Fruit fly (Drosophila melanogaster) whole organism, embryonic: ENCODE data around the gene CG14664.
A peak's percentile ranks its signal among the peaks of the same experiment; 100 is the strongest.

Source experiments
- CG12219 ChIP-seq: fragments of 200-800 bp; sonication (Bioruptor generic); optimal IDR thresholded peaks from 3 replicates; lab custom pipeline; 2018; ENCODE audit warnings: missing biosample characterization, mild to moderate bottlenecking, missing genetic modification characterization
- CG12299 ChIP-seq: fragments of 200-800 bp; sonication (Bioruptor generic); optimal IDR thresholded peaks from 2 replicates; lab custom pipeline; 2018; ENCODE audit warnings: missing biosample characterization, mild to moderate bottlenecking, missing genetic modification characterization
- CG13624 ChIP-seq: fragments of 200-800 bp; sonication (Bioruptor generic); optimal IDR thresholded peaks from 2 replicates; lab custom pipeline; 2016; ENCODE audit warnings: missing biosample characterization, missing genetic modification characterization
- CG13894 ChIP-seq: fragments of 200-800 bp; sonication (Bioruptor generic); optimal IDR thresholded peaks from 3 replicates; lab custom pipeline; 2018; ENCODE audit warnings: missing biosample characterization, mild to moderate bottlenecking, missing genetic modification characterization, moderate library complexity
- CG14441 ChIP-seq: fragments of 200-800 bp; sonication (Bioruptor generic); IDR thresholded peaks from 2 replicates; pipeline ENCODE4 v1.3.6; 2022; ENCODE audit warnings: missing biosample characterization, missing genetic modification characterization
- CG14667 ChIP-seq: fragments of 200-800 bp; sonication (Bioruptor generic); IDR thresholded peaks from 2 replicates; pipeline ENCODE4 v1.3.6; 2022; ENCODE audit warnings: missing biosample characterization, missing genetic modification characterization
- CG17912 ChIP-seq: fragments of 200-800 bp; sonication (Bioruptor generic); optimal IDR thresholded peaks from 2 replicates; lab custom pipeline; 2018; ENCODE audit warnings: missing biosample characterization, mild to moderate bottlenecking, missing genetic modification characterization
- CG18764 ChIP-seq: fragments of 200-800 bp; sonication (Bioruptor generic); optimal IDR thresholded peaks from 3 replicates; lab custom pipeline; 2016; ENCODE audit warnings: missing biosample characterization, missing genetic modification characterization
- CG2116 ChIP-seq: fragments of 200-800 bp; sonication (Bioruptor generic); optimal IDR thresholded peaks from 3 replicates; lab custom pipeline; 2018; ENCODE audit warnings: missing biosample characterization, mild to moderate bottlenecking, missing genetic modification characterization
- CG31441 ChIP-seq: fragments of 200-800 bp; sonication (Bioruptor generic); IDR thresholded peaks from 2 replicates; pipeline ENCODE4 v1.3.6; 2022; ENCODE audit warnings: missing biosample characterization, missing genetic modification characterization
- CG34422 ChIP-seq: fragments of 200-800 bp; sonication (Bioruptor generic); IDR thresholded peaks from 3 replicates; pipeline ENCODE4 v1.3.6; 2022; ENCODE audit warnings: missing biosample characterization, missing genetic modification characterization
- CG6254 ChIP-seq: fragments of 200-800 bp; sonication (Bioruptor generic); optimal IDR thresholded peaks from 3 replicates; lab custom pipeline; 2017; ENCODE audit warnings: mild to moderate bottlenecking, missing biosample characterization, missing genetic modification reagents, missing genetic modification characterization
- CG6854 ChIP-seq: fragments of 200-800 bp; sonication (Bioruptor generic); optimal IDR thresholded peaks from 3 replicates; lab custom pipeline; 2017; ENCODE audit warnings: missing biosample characterization, mild to moderate bottlenecking, missing genetic modification characterization
- CG7556 ChIP-seq: fragments of 200-800 bp; sonication (Bioruptor generic); optimal IDR thresholded peaks from 2 replicates; lab custom pipeline; 2017; ENCODE audit warnings: missing biosample characterization, mild to moderate bottlenecking, missing genetic modification characterization
- CG7839 ChIP-seq: fragments of 200-800 bp; sonication (Bioruptor generic); optimal IDR thresholded peaks from 3 replicates; lab custom pipeline; 2018; ENCODE audit warnings: missing biosample characterization, mild to moderate bottlenecking, missing genetic modification characterization, moderate library complexity
- CG9932 ChIP-seq: fragments of 200-800 bp; sonication (Bioruptor generic); IDR thresholded peaks from 2 replicates; pipeline ENCODE4 v1.3.6; 2022; ENCODE audit warnings: missing biosample characterization, missing genetic modification characterization
- CkIIα-i1 ChIP-seq: fragments of 200-800 bp; sonication (Bioruptor generic); IDR thresholded peaks from 2 replicates; pipeline ENCODE4 v1.3.6; 2022; ENCODE audit warnings: missing biosample characterization, missing genetic modification characterization
- Elba2 ChIP-seq: fragments of 200-800 bp; sonication (Bioruptor generic); optimal IDR thresholded peaks from 3 replicates; lab custom pipeline; 2016; ENCODE audit warnings: missing biosample characterization, missing genetic modification characterization
- HLH54F ChIP-seq: fragments of 200-800 bp; sonication (Bioruptor generic); optimal IDR thresholded peaks from 3 replicates; lab custom pipeline; 2016; ENCODE audit warnings: missing biosample characterization, missing genetic modification characterization
- NC2α ChIP-seq: fragments of 200-800 bp; sonication (Bioruptor generic); optimal IDR thresholded peaks from 2 replicates; lab custom pipeline; 2016; ENCODE audit warnings: missing biosample characterization, missing genetic modification characterization
- Oli ChIP-seq: fragments of 200-800 bp; sonication (Bioruptor generic); optimal IDR thresholded peaks from 2 replicates; lab custom pipeline; 2018; ENCODE audit warnings: missing biosample characterization, mild to moderate bottlenecking, missing genetic modification characterization, moderate library complexity
- Side ChIP-seq: fragments of 200-800 bp; sonication (Bioruptor generic); optimal IDR thresholded peaks from 2 replicates; lab custom pipeline; 2016; ENCODE audit warnings: missing biosample characterization, missing genetic modification characterization
- Sox102F ChIP-seq: fragments of 200-800 bp; sonication (Bioruptor generic); optimal IDR thresholded peaks from 2 replicates; lab custom pipeline; 2018; ENCODE audit warnings: missing biosample characterization, mild to moderate bottlenecking, missing genetic modification characterization, moderate library complexity
- Tbp ChIP-seq: fragments of >200 bp; optimal IDR thresholded peaks from 2 replicates; lab custom pipeline; 2018; ENCODE audit warnings: missing biosample characterization, missing genetic modification characterization
- Usf ChIP-seq: fragments of 200-800 bp; sonication (Bioruptor generic); optimal IDR thresholded peaks from 2 replicates; lab custom pipeline; 2017; ENCODE audit warnings: missing genotype, missing biosample characterization, missing genetic modification characterization
- Xbp1 ChIP-seq: fragments of 200-800 bp; sonication (Bioruptor generic); optimal IDR thresholded peaks from 3 replicates; lab custom pipeline; 2016; ENCODE audit warnings: missing biosample characterization, mild to moderate bottlenecking, missing genetic modification characterization
- ab ChIP-seq: fragments of 200-800 bp; sonication (Bioruptor generic); optimal IDR thresholded peaks from 2 replicates; lab custom pipeline; 2016; ENCODE audit warnings: missing biosample characterization, missing genetic modification characterization
- al ChIP-seq: fragments of 200-800 bp; sonication (Bioruptor generic); IDR thresholded peaks from 2 replicates; pipeline ENCODE4 v1.3.6; 2022; ENCODE audit warnings: missing biosample characterization, missing genetic modification characterization
- crc ChIP-seq: fragments of 200-800 bp; sonication (Bioruptor generic); optimal IDR thresholded peaks from 2 replicates; lab custom pipeline; 2016; ENCODE audit warnings: missing biosample characterization, missing genetic modification characterization
- danr ChIP-seq: fragments of 200-800 bp; sonication (Bioruptor generic); IDR thresholded peaks from 2 replicates; pipeline ENCODE4 v1.3.6; 2022; ENCODE audit warnings: missing biosample characterization, missing genetic modification characterization
- dysf ChIP-seq: fragments of 200-800 bp; sonication (Bioruptor generic); IDR thresholded peaks from 3 replicates; pipeline ENCODE4 v1.3.6; 2022; ENCODE audit warnings: missing biosample characterization, missing genetic modification characterization
- emc ChIP-seq: fragments of 200-800 bp; sonication (Bioruptor generic); optimal IDR thresholded peaks from 2 replicates; lab custom pipeline; 2016; ENCODE audit warnings: missing biosample characterization, missing genetic modification characterization
- ftz-f1 ChIP-seq: fragments of 200-800 bp; sonication (Bioruptor generic); optimal IDR thresholded peaks from 2 replicates; lab custom pipeline; 2016; ENCODE audit warnings: missing biosample characterization, missing genetic modification characterization
- grn ChIP-seq: fragments of 200-800 bp; sonication (Bioruptor generic); optimal IDR thresholded peaks from 3 replicates; lab custom pipeline; 2017; ENCODE audit warnings: missing biosample characterization, missing genetic modification characterization
- gsb-n ChIP-seq: fragments of 200-800 bp; sonication (Bioruptor generic); optimal IDR thresholded peaks from 3 replicates; lab custom pipeline; 2018; ENCODE audit warnings: missing biosample characterization, mild to moderate bottlenecking, missing genetic modification characterization
- her ChIP-seq: fragments of 200-800 bp; sonication (Bioruptor generic); optimal IDR thresholded peaks from 2 replicates; lab custom pipeline; 2016; ENCODE audit warnings: missing biosample characterization, missing genetic modification characterization
- inv ChIP-seq: fragments of 200-800 bp; sonication (Bioruptor generic); IDR thresholded peaks from 2 replicates; pipeline ENCODE4 v1.3.6; 2022; ENCODE audit warnings: missing biosample characterization, missing genetic modification characterization; ENCODE audit not compliant: partially characterized antibody
- lola ChIP-seq, 3 experiments: fragments of >200 bp in 2 of 3; fragments of 200-800 bp in 1 of 3; sonication (Bioruptor generic) in 1 of 3; optimal IDR thresholded peaks; 2 replicates each; lab custom pipeline; 2017 to 2019; ENCODE audit warnings: missing biosample characterization in 3 of 3, missing genetic modification characterization in 3 of 3, mild to moderate bottlenecking in 1 of 3, moderate library complexity in 1 of 3
- nau ChIP-seq: fragments of 200-800 bp; sonication (Bioruptor generic); optimal IDR thresholded peaks from 3 replicates; lab custom pipeline; 2017; ENCODE audit warnings: missing biosample characterization, mild to moderate bottlenecking, missing genetic modification characterization, missing genetic modification reagents
- otp ChIP-seq: fragments of 200-800 bp; sonication (Bioruptor generic); IDR thresholded peaks from 3 replicates; pipeline ENCODE4, ENCODE4 v1.3.6; 2022; ENCODE audit warnings: missing biosample characterization, missing genetic modification characterization
- pfk ChIP-seq: fragments of 200-800 bp; sonication (Bioruptor generic); optimal IDR thresholded peaks from 2 replicates; lab custom pipeline; 2018; ENCODE audit warnings: missing biosample characterization, mild to moderate bottlenecking, missing genetic modification characterization, moderate library complexity
- sc ChIP-seq, 3 experiments: fragments of >200 bp in 2 of 3; fragments of 200-800 bp in 1 of 3; sonication (Bioruptor generic) in 1 of 3; optimal IDR thresholded peaks; 2 replicates in 2 of 3; 3 replicates in 1 of 3; lab custom pipeline; 2017; ENCODE audit warnings: mild to moderate bottlenecking in 1 of 3, missing biosample characterization in 1 of 3, missing genetic modification characterization in 1 of 3, missing genetic modification reagents in 1 of 3
- schlank ChIP-seq: fragments of 200-800 bp; sonication (Bioruptor generic); optimal IDR thresholded peaks from 2 replicates; lab custom pipeline; 2018; ENCODE audit warnings: missing biosample characterization, mild to moderate bottlenecking, missing genetic modification characterization
- so ChIP-seq: fragments of 200-800 bp; sonication (Bioruptor generic); IDR thresholded peaks from 3 replicates; pipeline ENCODE4 v1.3.6; 2022; ENCODE audit warnings: missing biosample characterization, missing genetic modification characterization
- ssp ChIP-seq: fragments of 200-800 bp; sonication (Bioruptor generic); IDR thresholded peaks from 2 replicates; pipeline ENCODE4 v1.3.6; 2022; ENCODE audit warnings: missing biosample characterization, missing genetic modification characterization
- tio ChIP-seq: fragments of 200-800 bp; sonication (Bioruptor generic); optimal IDR thresholded peaks from 2 replicates; lab custom pipeline; 2017; ENCODE audit warnings: missing biosample characterization, missing genetic modification characterization, inconsistent platforms
- tna ChIP-seq: fragments of 200-800 bp; sonication (Bioruptor generic); IDR thresholded peaks from 2 replicates; pipeline ENCODE4 v1.3.6; 2022; ENCODE audit warnings: missing biosample characterization, missing genetic modification characterization; ENCODE audit not compliant: partially characterized antibody
- toy ChIP-seq: fragments of 200-800 bp; sonication (Bioruptor generic); IDR thresholded peaks from 2 replicates; pipeline ENCODE4 v1.3.6; 2022; ENCODE audit warnings: missing biosample characterization, missing genetic modification characterization
- wek ChIP-seq: fragments of 200-800 bp; sonication (Bioruptor generic); optimal IDR thresholded peaks from 3 replicates; lab custom pipeline; 2018; ENCODE audit warnings: missing biosample characterization, mild to moderate bottlenecking, missing genetic modification characterization, moderate library complexity

CG14664 gene

DNA sequence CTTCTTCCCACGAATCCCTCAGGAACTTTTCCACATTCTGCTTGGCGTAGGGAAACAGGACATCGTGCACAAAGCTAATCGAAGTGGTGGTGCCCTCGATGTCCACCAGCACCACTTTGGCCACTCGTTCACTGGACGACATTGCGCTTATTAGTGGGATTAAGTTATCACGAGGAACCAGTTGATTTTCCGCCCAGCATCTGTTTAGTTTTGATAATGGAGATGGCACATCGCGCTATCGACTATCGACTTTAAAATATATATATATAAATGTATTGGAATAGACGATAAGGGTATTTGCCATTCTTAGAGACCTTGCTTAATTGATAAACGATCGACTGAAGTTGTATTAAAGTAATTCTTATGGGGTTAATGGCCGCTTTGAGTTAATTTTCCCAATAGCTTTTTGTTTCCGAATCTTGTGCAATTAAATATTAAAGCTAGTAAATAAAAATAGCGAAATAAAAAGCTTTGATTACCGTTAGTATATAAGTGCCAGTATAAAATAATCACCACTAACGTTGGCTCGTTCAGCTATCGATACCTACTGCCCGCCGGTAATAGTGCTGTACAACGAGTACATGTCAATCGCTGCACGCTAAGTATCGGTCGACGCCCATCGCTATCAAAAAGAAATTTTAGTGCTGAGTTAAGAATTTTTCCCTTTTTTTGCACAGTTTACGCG, 32.7 kb downstream of the CG14664 start, which contains the start of the genes Enoph and Hph (continued):
- TF ChIP-seq CG31441 (GFP tag; lab: Robert Waterston, UW) (peak; percentile 52; the same call in 1 of the 2 replicates), dysf (GFP tag; lab: Robert Waterston, UW) (peak; percentile 73), Sox102F (GFP tag; lab: Kevin White, UChicago) (peak; percentile 63), CG9932 (GFP tag; lab: Robert Waterston, UW) (peak; percentile 82), CG14441 (GFP tag; lab: Robert Waterston, UW) (peak; percentile 54), ab (GFP tag; lab: Kevin White, UChicago) (no peak), so (GFP tag; lab: Robert Waterston, UW) (no peak), grn (GFP tag; lab: Kevin White, UChicago) (no peak), CG12219 (GFP tag; lab: Kevin White, UChicago) (no peak), gsb-n (tag; lab: Kevin White, UChicago) (peak; percentile 44), toy (GFP tag; lab: Robert Waterston, UW) (no peak), CkIIα-i1 (GFP tag; lab: Robert Waterston, UW) (no peak), crc (GFP tag; lab: Kevin White, UChicago) (peak; percentile 25), CG13624 (GFP tag; lab: Kevin White, UChicago) (peak; percentile 71), CG6254 (GFP tag; lab: Kevin White, UChicago) (peak; percentile 32), tna (GFP tag; lab: Robert Waterston, UW) (peak; percentile 69; the same call in 1 of the 2 replicates), CG7839 (tag; lab: Kevin White, UChicago) (peak; percentile 62), HLH54F (peak; percentile 61), wek (GFP tag; lab: Kevin White, UChicago) (peak; percentile 66), pfk (GFP tag; lab: Kevin White, UChicago) (no peak), Elba2 (GFP tag; lab: Kevin White, UChicago) (peak; percentile 42), CG12299 (tag; lab: Kevin White, UChicago) (peak; percentile 30), CG13894 (tag; lab: Kevin White, UChicago) (peak; percentile 52), CG18764 (GFP tag; lab: Kevin White, UChicago) (peak; percentile 18), nau (no peak), Oli (tag; lab: Kevin White, UChicago) (peak; percentile 27), lola (GFP tag; optimal IDR thresholded peaks at IDR 0.05; lab: Kevin White, UChicago) (peak in 1 of 3 experiments; percentile 52), Tbp (GFP tag; lab: Kevin White, UChicago) (no peak), schlank (no peak), her (GFP tag; lab: Kevin White, UChicago) (peak; percentile 36), ftz-f1 (GFP tag; lab: Kevin White, UChicago) (no peak), CG2116 (GFP tag; lab: Kevin White, UChicago) (peak; percentile 69), CG7556 (peak; percentile 58), otp (no peak), Usf (GFP tag; lab: Kevin White, UChicago) (peak; percentile 11), sc (optimal IDR thresholded peaks at IDR 0.05; lab: Kevin White, UChicago) (no peak), sc (GFP tag; optimal IDR thresholded peaks at IDR 0.05; lab: Kevin White, UChicago) (peak; percentile 14), inv (GFP tag; lab: Robert Waterston, UW) (peak; percentile 78), tio (GFP tag; lab: Kevin White, UChicago) (peak; percentile 59), emc (no peak), CG14667 (GFP tag; lab: Robert Waterston, UW) (peak; percentile 26; the same call in 1 of the 2 replicates), CG34422 (GFP tag; lab: Robert Waterston, UW) (peak; percentile 52; the same call in 2 of the 3 replicates), danr (GFP tag; lab: Robert Waterston, UW) (peak; percentile 45; the same call in 1 of the 2 replicates), Xbp1 (peak; percentile 69), ssp (GFP tag; lab: Robert Waterston, UW) (peak; percentile 86), al (peak; percentile 57), CG17912 (GFP tag; lab: Kevin White, UChicago) (no peak), Side (GFP tag; lab: Kevin White, UChicago) (peak; percentile 56), CG6854 (GFP tag; lab: Kevin White, UChicago) (peak; percentile 15), NC2α (GFP tag; lab: Kevin White, UChicago) (no peak)
